Worm (Caenorhabditis elegans) whole organism, L4 larva: Measurements from ENCODE around the gene inx-7.
A peak's percentile ranks its signal among the peaks of the same experiment; 100 is the strongest.

ENCODE experiments used
- F44E2.7 ChIP-seq: fragments of 200-800 bp; sonication (Bioruptor generic); IDR thresholded peaks from 2 replicates; pipeline ENCODE4 v2.1.2; 2022; ENCODE audit warnings: missing genetic modification characterization, missing compliant biosample characterization
- T20F7.1 ChIP-seq: fragments of 200-800 bp; sonication (Bioruptor generic); optimal IDR thresholded peaks from 2 replicates; lab custom pipeline; 2018; ENCODE audit warnings: mild to moderate bottlenecking, missing genetic modification characterization, missing compliant biosample characterization
- T26A8.4 ChIP-seq: fragments of 200-800 bp; sonication (Bioruptor generic); IDR thresholded peaks from 2 replicates; pipeline ENCODE4 v1.3.6; 2022; ENCODE audit warnings: missing genetic modification characterization, missing compliant biosample characterization
- Y105C5A.15 ChIP-seq: fragments of 200-800 bp; sonication (Bioruptor generic); IDR thresholded peaks from 2 replicates; pipeline ENCODE4 v1.3.6; 2022; ENCODE audit warnings: missing genetic modification characterization, missing compliant biosample characterization
- ZK546.5 ChIP-seq, 2 experiments: sonication (generic microtip); optimal IDR thresholded peaks; 2 replicates each; lab custom pipeline; 2017; ENCODE audit warnings: missing biosample characterization in 2 of 2, missing genetic modification characterization in 2 of 2
- aha-1 ChIP-seq: fragments of 150-350 bp; peaks from one replicate; lab custom pipeline; 2014; ENCODE audit warnings: missing biosample characterization, missing genetic modification characterization
- ama-1 ChIP-seq: fragments of 150-350 bp; optimal IDR thresholded peaks from 2 replicates; lab custom pipeline; 2014; ENCODE audit warnings: inconsistent platforms, mixed read lengths
- arid-1 ChIP-seq: fragments of 200-800 bp; sonication (Bioruptor generic); conservative IDR thresholded peaks from 2 replicates; pipeline ENCODE4 v1.3.6; 2022; ENCODE audit warnings: missing genetic modification reagents, missing genetic modification characterization, missing compliant biosample characterization
- attf-4 ChIP-seq: sonication (generic microtip); optimal IDR thresholded peaks from 3 replicates; lab custom pipeline; 2017; ENCODE audit warnings: missing biosample characterization, missing genetic modification characterization
- ceh-20 ChIP-seq: fragments of 200-800 bp; sonication (Bioruptor generic); IDR thresholded peaks from 2 replicates; pipeline ENCODE4 v1.3.6; 2022; ENCODE audit warnings: missing genetic modification reagents, missing genetic modification characterization, missing compliant biosample characterization
- ceh-32 ChIP-seq: sonication (generic microtip); optimal IDR thresholded peaks from 2 replicates; lab custom pipeline; 2016; ENCODE audit warnings: mild to moderate bottlenecking, missing genetic modification characterization, missing compliant biosample characterization; ENCODE audit not compliant: poor library complexity
- ceh-44 ChIP-seq: fragments of 200-800 bp; sonication (Bioruptor generic); IDR thresholded peaks from 2 replicates; pipeline ENCODE4 v1.3.6; 2022; ENCODE audit warnings: missing genetic modification reagents, missing genetic modification characterization, missing compliant biosample characterization
- ceh-62 ChIP-seq: sonication (generic microtip); optimal IDR thresholded peaks from 2 replicates; lab custom pipeline; 2017; ENCODE audit warnings: missing biosample characterization, missing genetic modification characterization
- ceh-82 ChIP-seq: sonication (generic microtip); optimal IDR thresholded peaks from 2 replicates; lab custom pipeline; 2017; ENCODE audit warnings: missing biosample characterization, missing genetic modification characterization
- daf-19 ChIP-seq: fragments of 200-800 bp; sonication (Bioruptor generic); conservative IDR thresholded peaks from 2 replicates; pipeline ENCODE4 v1.3.6; 2022; ENCODE audit warnings: missing genetic modification characterization, missing compliant biosample characterization
- hif-1 ChIP-seq, 2 experiments: sonication (generic microtip); optimal IDR thresholded peaks; 2 replicates each; lab custom pipeline; 2016 to 2017; ENCODE audit warnings: missing compliant biosample characterization in 2 of 2, missing genetic modification characterization in 2 of 2, missing genetic modification reagents in 2 of 2, missing genotype in 2 of 2, mild to moderate bottlenecking in 1 of 2
- hlh-11 ChIP-seq: fragments of 200-800 bp; sonication (Bioruptor generic); optimal IDR thresholded peaks from 2 replicates; lab custom pipeline; 2018; ENCODE audit warnings: mild to moderate bottlenecking, missing genetic modification characterization, missing compliant biosample characterization
- hlh-30 ChIP-seq: sonication (generic microtip); optimal IDR thresholded peaks from 2 replicates; lab custom pipeline; 2017; ENCODE audit warnings: antibody characterized with exemption, mild to moderate bottlenecking, missing genetic modification characterization, missing compliant biosample characterization; ENCODE audit not compliant: insufficient read depth
- hmg-1.1 ChIP-seq: fragments of 200-800 bp; sonication (Bioruptor generic); IDR thresholded peaks from 2 replicates; pipeline ENCODE4 v1.3.6; 2022; ENCODE audit warnings: missing genetic modification reagents, missing genetic modification characterization, missing compliant biosample characterization
- lin-1 ChIP-seq: fragments of 200-800 bp; sonication (Bioruptor generic); IDR thresholded peaks from 2 replicates; pipeline ENCODE4 v1.3.6; 2022; ENCODE audit warnings: missing genetic modification reagents, missing genetic modification characterization, missing compliant biosample characterization
- lin-38 ChIP-seq: fragments of 200-800 bp; sonication (Bioruptor generic); IDR thresholded peaks from 2 replicates; pipeline ENCODE4 v1.3.6; 2022; ENCODE audit warnings: missing genetic modification reagents, missing genetic modification characterization, missing compliant biosample characterization
- lin-39 ChIP-seq: fragments of 150-350 bp; optimal IDR thresholded peaks from 2 replicates; lab custom pipeline; 2014; ENCODE audit warnings: missing biosample characterization, missing genetic modification reagents, missing genetic modification characterization
- mep-1 ChIP-seq: fragments of 150-350 bp; sonication (generic microtip); optimal IDR thresholded peaks from 3 replicates; lab custom pipeline; 2014; ENCODE audit warnings: missing biosample characterization, missing genetic modification characterization
- mxl-3 ChIP-seq: fragments of 200-800 bp; sonication (Bioruptor generic); optimal IDR thresholded peaks from 2 replicates; lab custom pipeline; 2018; ENCODE audit warnings: mild to moderate bottlenecking, missing genetic modification characterization, missing compliant biosample characterization
- nhr-25 ChIP-seq: sonication (generic microtip); optimal IDR thresholded peaks from 2 replicates; lab custom pipeline; 2017; ENCODE audit warnings: missing genetic modification characterization, mild to moderate bottlenecking, missing compliant biosample characterization, antibody characterized with exemption, moderate library complexity, borderline replicate concordance; ENCODE audit not compliant: insufficient read depth
- nhr-42 ChIP-seq: fragments of 200-800 bp; sonication (Bioruptor generic); IDR thresholded peaks from 2 replicates; pipeline ENCODE4 v1.3.6; 2022; ENCODE audit warnings: missing genetic modification characterization, missing compliant biosample characterization
- pha-4 ChIP-seq, 2 experiments: fragments of 150-350 bp in 1 of 2; fragments of 200-800 bp in 1 of 2; sonication (Bioruptor generic) in 1 of 2; IDR thresholded peaks in 1 of 2; optimal IDR thresholded peaks in 1 of 2; 2 replicates each; pipeline versions ENCODE4 v1.3.6 to Lab custom; 2014 to 2022; ENCODE audit warnings: missing genetic modification characterization in 2 of 2, missing genetic modification reagents in 2 of 2, missing biosample characterization in 1 of 2, missing compliant biosample characterization in 1 of 2
- php-3 ChIP-seq: fragments of 200-800 bp; sonication (Bioruptor generic); IDR thresholded peaks from 2 replicates; pipeline ENCODE4 v1.3.6; 2022; ENCODE audit warnings: missing genetic modification reagents, missing genetic modification characterization, missing compliant biosample characterization
- pqm-1 ChIP-seq: sonication (generic microtip); optimal IDR thresholded peaks from 2 replicates; lab custom pipeline; 2017; ENCODE audit warnings: missing biosample characterization, missing genetic modification characterization
- sdz-12 ChIP-seq: fragments of 200-800 bp; sonication (Bioruptor generic); optimal IDR thresholded peaks from 2 replicates; lab custom pipeline; 2018; ENCODE audit warnings: mild to moderate bottlenecking, missing genetic modification characterization, missing compliant biosample characterization
- tag-97 ChIP-seq: fragments of 200-800 bp; sonication (Bioruptor generic); IDR thresholded peaks from 2 replicates; pipeline ENCODE4 v1.3.6; 2022; ENCODE audit warnings: missing genetic modification characterization, missing compliant biosample characterization
- tra-1 ChIP-seq: fragments of 200-800 bp; sonication (Bioruptor generic); IDR thresholded peaks from 2 replicates; pipeline ENCODE4 v1.3.6; 2022; ENCODE audit warnings: missing genetic modification reagents, missing genetic modification characterization, missing compliant biosample characterization
- unc-130 ChIP-seq: sonication (generic microtip); optimal IDR thresholded peaks from 2 replicates; lab custom pipeline; 2016; ENCODE audit warnings: missing genetic modification reagents, missing genetic modification characterization, missing compliant biosample characterization
- zfp-3 ChIP-seq: fragments of 200-800 bp; sonication (Bioruptor generic); conservative IDR thresholded peaks from 2 replicates; pipeline ENCODE4 v1.3.6; 2022; ENCODE audit warnings: missing genetic modification reagents, missing genetic modification characterization, missing compliant biosample characterization
- zip-2 ChIP-seq: fragments of 150-350 bp; optimal IDR thresholded peaks from 2 replicates; lab custom pipeline; 2014; ENCODE audit warnings: missing biosample characterization, missing genetic modification characterization

Gene inx-7

DNA sequence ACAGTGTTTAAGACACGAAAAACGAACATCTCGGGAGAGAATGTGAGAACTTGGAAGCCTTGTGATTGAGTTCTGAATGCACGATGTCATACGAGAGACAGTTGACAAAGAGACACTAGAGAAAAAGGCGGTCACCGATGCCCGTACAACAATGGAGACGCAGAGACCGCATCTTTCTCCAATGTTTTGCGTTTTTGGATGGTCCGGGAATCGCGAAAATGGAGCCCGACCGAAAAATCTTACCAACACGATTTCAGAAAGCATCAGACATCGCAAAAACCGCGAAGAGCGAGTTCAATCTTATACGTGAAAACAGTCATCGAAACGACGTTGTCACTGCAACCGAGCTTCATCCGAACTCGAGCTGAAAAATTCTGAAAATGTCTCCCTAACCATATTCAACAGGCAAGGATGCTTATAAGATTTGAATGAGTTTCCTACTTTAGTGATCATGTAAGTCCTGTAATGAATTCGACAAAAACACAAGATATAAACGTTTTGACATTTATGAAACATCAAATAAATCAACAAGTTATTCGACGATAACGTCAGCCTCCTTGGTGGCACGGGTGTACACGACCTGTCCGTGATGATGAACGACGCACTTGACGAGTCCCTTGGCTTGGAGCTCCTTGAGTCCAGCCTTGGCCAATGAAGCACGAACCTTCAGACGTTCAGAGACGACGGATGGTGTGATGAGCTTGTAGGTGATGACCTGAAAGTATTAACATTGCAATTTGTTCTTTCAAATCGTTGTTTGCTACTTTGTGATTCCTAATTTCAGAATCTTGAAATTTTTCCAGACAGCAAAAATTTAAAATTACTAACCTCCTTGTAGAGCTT is at the start of gene inx-7 (continued):
- TF ChIP-seq ceh-82 (tag; lab: Kevin White, UChicago), result no peak
- no peak for TF ChIP-seq attf-4 (tag; lab: Kevin White, UChicago)
- peak; percentile 69; the same call in 1 of the 2 replicates for TF ChIP-seq lin-1
- no peak for TF ChIP-seq ceh-20 (GFP tag; lab: Robert Waterston, UW)
- TF ChIP-seq mxl-3 (GFP tag; lab: Kevin White, UChicago), result no peak
- no peak for TF ChIP-seq lin-39 (tag; lab: Kevin White, UChicago)
- TF ChIP-seq lin-38 (GFP tag; lab: Robert Waterston, UW), result peak; percentile 59
- no peak for TF ChIP-seq daf-19 (GFP tag; lab: Robert Waterston, UW)

DNA sequence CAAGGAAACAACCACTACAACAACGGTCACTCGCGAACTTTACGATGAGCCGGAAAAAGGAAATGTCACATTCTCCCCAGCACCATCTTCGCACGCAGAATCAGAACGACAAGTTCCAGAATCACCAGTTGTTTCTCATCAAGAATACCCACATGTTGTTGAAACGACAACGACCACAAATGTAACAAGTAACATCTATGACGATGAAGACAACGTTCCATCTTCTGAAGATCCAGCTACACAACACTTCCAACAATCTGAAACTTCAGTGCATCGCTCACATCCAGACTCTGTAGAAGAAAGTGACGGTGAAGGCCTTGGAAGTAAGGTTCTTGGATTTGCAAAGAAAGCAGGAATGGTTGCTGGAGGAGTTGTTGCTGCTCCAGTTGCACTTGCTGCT is 44.1 kb upstream of the inx-7 start:
- TF ChIP-seq ZK546.5 (tag; optimal IDR thresholded peaks at IDR 0.05; lab: Kevin White, UChicago) (no peak), tag-97 (no peak), ama-1 (lab: Kevin White, UChicago) (no peak), tra-1 (GFP tag; lab: Robert Waterston, UW) (no peak), aha-1 (tag; lab: Kevin White, UChicago) (no peak), lin-39 (tag; lab: Kevin White, UChicago) (no peak), T20F7.1 (GFP tag; lab: Kevin White, UChicago) (no peak), T26A8.4 (no peak), sdz-12 (no peak), zip-2 (tag; lab: Kevin White, UChicago) (no peak), mep-1 (tag; lab: Kevin White, UChicago) (no peak), ceh-44 (GFP tag; lab: Robert Waterston, UW) (no peak), hif-1 (tag; optimal IDR thresholded peaks at IDR 0.05; lab: Kevin White, UChicago) (no peak), php-3 (no peak), hmg-1.1 (GFP tag; lab: Robert Waterston, UW) (no peak), ceh-62 (no peak), ceh-20 (GFP tag; lab: Robert Waterston, UW) (no peak), pha-4 (GFP tag; IDR thresholded peaks at IDR 0.05; lab: Robert Waterston, UW) (no peak), pha-4 (tag; optimal IDR thresholded peaks at IDR 0.05; lab: Kevin White, UChicago) (no peak), arid-1 (GFP tag; lab: Robert Waterston, UW) (no peak)

DNA sequence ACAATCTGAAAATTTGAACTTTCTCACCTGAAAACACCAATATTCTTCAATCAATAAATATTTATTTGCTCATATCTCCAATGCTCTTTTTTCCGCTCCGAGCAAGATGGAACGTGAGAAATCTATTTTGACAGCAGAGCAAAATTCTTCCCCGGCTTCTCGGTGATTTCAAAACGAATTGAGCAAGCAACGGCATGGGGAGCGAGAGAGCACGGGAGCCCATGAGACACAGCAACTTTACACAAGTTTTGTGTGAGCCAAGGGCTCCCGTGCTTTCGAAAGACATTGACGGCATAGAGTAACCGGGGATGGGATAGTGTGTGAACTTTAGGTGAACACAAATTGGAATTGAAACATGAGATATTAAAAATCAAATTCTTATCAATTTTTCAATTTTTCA is 40.4 kb upstream of the inx-7 start:
- TF ChIP-seq nhr-25 (tag; lab: Kevin White, UChicago), result no peak
- peak; percentile 37 for TF ChIP-seq hlh-11 (tag; lab: Kevin White, UChicago)
- 0 out of 2 replicates have a peak, but pooled peaks have one; percentile 11 for TF ChIP-seq zfp-3 (GFP tag; lab: Robert Waterston, UW)
- TF ChIP-seq ceh-32 (tag; lab: Kevin White, UChicago), result no peak
- no peak for TF ChIP-seq ceh-44 (GFP tag; lab: Robert Waterston, UW)
- TF ChIP-seq attf-4 (tag; lab: Kevin White, UChicago), result no peak
- no peak for TF ChIP-seq F44E2.7
- TF ChIP-seq T26A8.4, result 0 out of 2 replicates have a peak, but pooled peaks have one; percentile 34
- TF ChIP-seq unc-130 (GFP tag; lab: Kevin White, UChicago), result no peak
- TF ChIP-seq nhr-42 (GFP tag; lab: Robert Waterston, UW), result no peak
- TF ChIP-seq pqm-1 (tag; lab: Kevin White, UChicago), result no peak
- TF ChIP-seq hif-1 (tag; optimal IDR thresholded peaks at IDR 0.05; lab: Kevin White, UChicago), result peak in 1 of 2 experiments; percentile 34
- TF ChIP-seq hlh-30 (tag; lab: Kevin White, UChicago), result no peak
- TF ChIP-seq Y105C5A.15 (GFP tag; lab: Robert Waterston, UW), result no peak
